Worm (Caenorhabditis elegans): ENCODE data around the gene efl-2.

The efl-2 gene

DNA sequence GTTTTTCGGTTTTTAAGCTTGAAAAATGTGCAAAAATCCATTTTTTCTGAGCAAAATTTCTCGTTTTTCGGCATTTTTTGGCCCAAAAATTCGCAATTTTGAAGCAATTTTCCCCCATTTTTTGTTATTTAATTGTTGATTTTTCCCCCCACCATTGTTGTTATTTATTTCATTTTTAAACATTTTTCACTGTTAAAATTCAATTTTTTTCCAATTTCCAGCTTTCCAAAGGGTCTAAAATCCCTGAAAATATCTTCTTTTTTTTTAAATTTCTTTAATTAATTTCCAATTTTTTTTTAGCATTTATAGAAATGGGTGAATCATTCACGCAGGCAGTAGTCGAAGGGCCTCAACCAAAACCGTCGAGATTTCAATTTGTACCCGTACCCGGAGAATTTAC lies 29.8 kb upstream of the efl-2 start, which contains the start of gene Y48C3A.12:
Gene Y48C3A.12, plus strand, starts transcription at position 301 of the 400 bp plus-strand sequence.
- TF ChIP-seq fos-1 (tag; optimal IDR thresholded peaks at IDR 0.05) (no peak), zag-1 (tag; optimal IDR thresholded peaks at IDR 0.05) (no peak), lin-15B (tag; optimal IDR thresholded peaks at IDR 0.05) (no peak), unc-39 (tag; optimal IDR thresholded peaks at IDR 0.05) (no peak), tbx-2 (tag; optimal IDR thresholded peaks at IDR 0.05) (no peak), ceh-82 (tag; optimal IDR thresholded peaks at IDR 0.05) (no peak), lin-39 (tag; optimal IDR thresholded peaks at IDR 0.05) (no peak), ztf-11 (tag; optimal IDR thresholded peaks at IDR 0.05) (no peak), nhr-28 (tag; optimal IDR thresholded peaks at IDR 0.05) (no peak), nhr-25 (tag; optimal IDR thresholded peaks at IDR 0.05) (no peak), eor-1 (tag; optimal IDR thresholded peaks at IDR 0.05) (no peak), egl-5 (tag; optimal IDR thresholded peaks at IDR 0.05) (no peak), ztf-4 (tag; optimal IDR thresholded peaks at IDR 0.05) (no peak)

DNA sequence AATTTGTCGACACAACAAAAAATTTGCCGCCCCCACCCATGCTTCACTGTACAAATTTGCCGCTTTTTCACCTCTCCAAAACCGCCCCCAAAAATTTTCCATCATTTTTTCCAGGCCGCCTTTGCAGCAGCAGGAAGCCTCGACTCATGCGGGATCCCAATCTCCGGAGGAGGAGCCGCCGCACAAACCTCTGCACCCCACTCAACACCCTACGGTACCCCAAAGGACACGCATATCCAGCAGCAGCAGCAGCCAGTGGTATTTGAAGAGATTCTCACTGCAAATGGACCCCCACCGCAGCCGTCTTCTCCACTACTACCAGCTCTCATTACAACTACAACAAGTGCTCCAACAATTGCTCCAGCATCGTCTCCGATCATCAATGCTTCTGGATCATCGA lies 22.9 kb upstream of the efl-2 start:
- TF ChIP-seq mml-1 (tag; optimal IDR thresholded peaks at IDR 0.05) (no peak), ama-1 (optimal IDR thresholded peaks at IDR 0.05) (no peak), mdl-1 (tag; optimal IDR thresholded peaks at IDR 0.05) (no peak), aly-2 (tag; optimal IDR thresholded peaks at IDR 0.05) (no peak), ceh-28 (tag; optimal IDR thresholded peaks at IDR 0.05) (no peak), nhr-237 (tag; optimal IDR thresholded peaks at IDR 0.05) (no peak), nhr-23 (tag; optimal IDR thresholded peaks at IDR 0.05) (no peak), nhr-76 (tag; optimal IDR thresholded peaks at IDR 0.05) (no peak), ceh-16 (tag; optimal IDR thresholded peaks at IDR 0.05) (no peak), ceh-82 (tag; optimal IDR thresholded peaks at IDR 0.05) (no peak), snpc-4 (tag; optimal IDR thresholded peaks at IDR 0.05) (no peak), lin-15B (tag; optimal IDR thresholded peaks at IDR 0.05) (no peak), pha-4 (tag; optimal IDR thresholded peaks at IDR 0.05) (no peak), eor-1 (tag; optimal IDR thresholded peaks at IDR 0.05) (no peak), unc-39 (tag; optimal IDR thresholded peaks at IDR 0.05) (no peak), fkh-10 (GFP tag; optimal IDR thresholded peaks at IDR 0.05) (no peak)

DNA sequence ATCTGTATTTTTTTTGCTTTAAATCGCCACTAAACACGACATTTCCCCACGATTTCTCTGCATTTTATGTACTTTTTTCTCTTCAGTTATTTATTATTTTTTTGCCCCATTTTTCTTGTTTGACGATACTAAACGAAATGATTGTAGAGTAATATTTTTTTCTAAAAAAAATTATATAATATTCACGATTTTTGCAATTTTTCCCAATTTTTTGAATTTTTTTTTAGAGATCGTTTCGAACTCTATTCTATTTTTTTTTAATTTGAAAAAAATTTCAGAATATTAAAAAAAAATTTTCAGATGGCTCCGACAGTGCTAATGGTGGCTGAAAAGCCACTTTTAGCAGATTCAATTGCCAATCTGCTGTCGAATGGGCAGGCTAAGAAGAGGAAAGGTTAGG lies 16.5 kb upstream of the efl-2 start, which contains the start of gene Y48C3A.14:
Gene Y48C3A.14, plus strand, starts transcription at position 301 of the 400 bp plus-strand sequence.
- TF ChIP-seq elt-3 (tag; optimal IDR thresholded peaks at IDR 0.05) (no peak), fos-1 (tag; optimal IDR thresholded peaks at IDR 0.05) (no peak), nhr-23 (tag; optimal IDR thresholded peaks at IDR 0.05) (no peak), nhr-28 (tag; optimal IDR thresholded peaks at IDR 0.05) (no peak), nhr-12 (tag; optimal IDR thresholded peaks at IDR 0.05) (no peak), ceh-28 (tag; optimal IDR thresholded peaks at IDR 0.05) (no peak), ceh-16 (tag; optimal IDR thresholded peaks at IDR 0.05) (no peak)

DNA sequence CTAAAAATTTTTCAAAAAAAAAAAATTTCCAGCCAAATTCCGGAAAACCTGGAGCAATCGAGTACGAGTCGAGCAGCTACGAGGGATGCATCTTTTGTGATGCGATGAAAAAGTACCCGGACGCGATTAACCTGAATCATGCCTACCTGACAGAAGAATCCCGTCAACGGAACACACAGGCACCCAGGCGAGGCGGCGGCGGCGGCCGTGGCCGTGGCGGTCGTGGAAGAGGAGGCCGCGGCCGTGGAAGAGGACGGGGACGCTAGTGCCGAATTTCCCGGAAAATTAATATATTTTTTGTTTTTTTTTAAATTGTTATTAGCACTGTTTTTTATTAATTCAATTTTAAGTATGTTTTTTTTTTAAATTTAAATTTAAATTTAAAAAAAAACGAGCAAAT lies 4.4 kb upstream of the efl-2 start:
- TF ChIP-seq skn-1 (tag; optimal IDR thresholded peaks at IDR 0.05) (no peak), nfya-1 (tag; optimal IDR thresholded peaks at IDR 0.05; ENCODE audit: insufficient read depth) (no peak), nhr-25 (tag; optimal IDR thresholded peaks at IDR 0.05) (no peak), unc-39 (tag; optimal IDR thresholded peaks at IDR 0.05) (no peak), aly-2 (tag; optimal IDR thresholded peaks at IDR 0.05) (no peak)

DNA sequence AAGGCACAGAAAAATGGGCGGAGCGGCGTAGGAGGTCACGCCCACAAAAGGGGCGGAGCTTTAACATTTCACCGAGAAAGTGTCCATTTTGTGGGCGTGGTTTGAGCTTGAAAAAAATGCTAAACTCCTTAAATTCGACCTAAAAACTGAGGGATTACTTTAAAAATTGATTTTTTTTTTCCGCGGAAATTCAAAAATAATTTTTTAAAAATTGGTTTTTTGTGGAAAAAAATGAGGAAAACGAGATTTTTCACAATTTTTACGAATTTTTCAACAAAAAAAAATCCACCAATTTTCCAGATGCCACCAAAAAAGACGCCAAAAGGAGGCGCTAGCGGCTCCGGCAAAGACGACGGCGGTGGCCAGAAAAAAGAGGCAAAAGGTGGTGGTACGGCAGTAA lies 3.3 kb upstream of the efl-2 start, which contains the start of gene pinn-4:
Gene pinn-4, plus strand, starts transcription at position 301 of the 400 bp plus-strand sequence.
- TF ChIP-seq nhr-11 (tag; optimal IDR thresholded peaks at IDR 0.05) (no peak), fkh-10 (GFP tag; optimal IDR thresholded peaks at IDR 0.05) (no peak), eor-1 (tag; optimal IDR thresholded peaks at IDR 0.05) (no peak), ceh-82 (tag; optimal IDR thresholded peaks at IDR 0.05) (no peak), sea-2 (GFP tag; optimal IDR thresholded peaks at IDR 0.05) (no peak), ceh-16 (tag; optimal IDR thresholded peaks at IDR 0.05) (no peak), skn-1 (tag; optimal IDR thresholded peaks at IDR 0.05) (no peak), unc-62 (GFP tag; optimal IDR thresholded peaks at IDR 0.05) (no peak)

DNA sequence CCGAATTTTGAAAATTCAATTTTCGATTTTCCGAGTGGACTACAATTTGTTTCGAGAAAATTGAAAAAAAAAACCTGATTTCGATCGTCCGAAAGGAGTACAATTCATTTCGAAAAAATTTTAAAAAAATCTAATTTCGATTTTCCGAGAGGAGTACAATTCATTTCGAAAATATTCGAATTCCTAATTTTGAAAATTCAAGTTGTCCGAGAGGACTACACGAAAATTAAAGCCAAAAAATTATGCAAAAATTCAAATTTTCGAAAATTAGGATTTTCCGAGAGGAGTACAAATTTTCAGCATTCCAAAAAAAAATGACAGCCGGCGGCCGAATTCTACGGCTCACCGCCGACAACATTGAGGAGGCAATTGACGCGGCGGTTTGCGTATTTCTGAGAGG lies 6.4 kb downstream of the efl-2 start, which contains the start of gene Y48C3A.18:
Gene Y48C3A.18, plus strand, starts transcription at position 301 of the 400 bp plus-strand sequence.
- TF ChIP-seq ama-1 (optimal IDR thresholded peaks at IDR 0.05) (no peak), fkh-2 (tag; optimal IDR thresholded peaks at IDR 0.05) (no peak), nhr-237 (tag; optimal IDR thresholded peaks at IDR 0.05) (no peak), pha-4 (tag; optimal IDR thresholded peaks at IDR 0.05) (no peak), nhr-43 (tag; optimal IDR thresholded peaks at IDR 0.05; ENCODE audit: poor library complexity, severe bottlenecking) (no peak), nhr-77 (tag; optimal IDR thresholded peaks at IDR 0.05) (no peak), lsy-12 (tag; optimal IDR thresholded peaks at IDR 0.05) (no peak), ztf-4 (tag; optimal IDR thresholded peaks at IDR 0.05) (no peak), elt-2 (tag; optimal IDR thresholded peaks at IDR 0.05) (no peak), elt-1 (tag; optimal IDR thresholded peaks at IDR 0.05) (no peak), pqm-1 (tag; optimal IDR thresholded peaks at IDR 0.05) (no peak), nhr-11 (tag; optimal IDR thresholded peaks at IDR 0.05) (no peak), elt-3 (tag; optimal IDR thresholded peaks at IDR 0.05) (no peak), nhr-12 (tag; optimal IDR thresholded peaks at IDR 0.05) (no peak), lin-39 (tag; optimal IDR thresholded peaks at IDR 0.05) (no peak), egl-27 (tag; optimal IDR thresholded peaks at IDR 0.05) (no peak), nhr-67 (tag; optimal IDR thresholded peaks at IDR 0.05) (no peak), mml-1 (tag; optimal IDR thresholded peaks at IDR 0.05) (no peak), skn-1 (tag; optimal IDR thresholded peaks at IDR 0.05) (no peak)
